Worm (Caenorhabditis elegans): ENCODE data around the gene acy-3.

ce11 chrIII:3821969-3822453 is 35.7 kb upstream of the acy-3 start, which contains the start of gene amx-1:
- TF ChIP-seq ceh-82 (tag; optimal IDR thresholded peaks at IDR 0.05) = no peak
- no peak for TF ChIP-seq snpc-4 (tag; optimal IDR thresholded peaks at IDR 0.05)
- no peak for TF ChIP-seq mep-1 (tag; optimal IDR thresholded peaks at IDR 0.05)
- TF ChIP-seq nhr-11 (tag; optimal IDR thresholded peaks at IDR 0.05) = no peak
- no peak for TF ChIP-seq nhr-237 (tag; optimal IDR thresholded peaks at IDR 0.05)
- no peak for TF ChIP-seq nhr-25 (tag; optimal IDR thresholded peaks at IDR 0.05; ENCODE audit: borderline replicate concordance, insufficient read depth)
- TF ChIP-seq unc-130 (GFP tag; optimal IDR thresholded peaks at IDR 0.05) = no peak
- TF ChIP-seq daf-8 (GFP tag; IDR thresholded peaks at IDR 0.05) = no peak
- no peak for TF ChIP-seq ZK546.5 (tag; optimal IDR thresholded peaks at IDR 0.05)
- no peak for TF ChIP-seq ama-1 (optimal IDR thresholded peaks at IDR 0.05)
- TF ChIP-seq hlh-11 (tag; optimal IDR thresholded peaks at IDR 0.05) = no peak
- no peak for TF ChIP-seq mdl-1 (tag; optimal IDR thresholded peaks at IDR 0.05)

Data from whole organism, L4 larva.